Fruit fly (Drosophila melanogaster): Measurements from ENCODE around the gene Mipp1.
A peak's percentile ranks its signal among the peaks of the same experiment; 100 is the strongest.

The Mipp1 gene

DNA sequence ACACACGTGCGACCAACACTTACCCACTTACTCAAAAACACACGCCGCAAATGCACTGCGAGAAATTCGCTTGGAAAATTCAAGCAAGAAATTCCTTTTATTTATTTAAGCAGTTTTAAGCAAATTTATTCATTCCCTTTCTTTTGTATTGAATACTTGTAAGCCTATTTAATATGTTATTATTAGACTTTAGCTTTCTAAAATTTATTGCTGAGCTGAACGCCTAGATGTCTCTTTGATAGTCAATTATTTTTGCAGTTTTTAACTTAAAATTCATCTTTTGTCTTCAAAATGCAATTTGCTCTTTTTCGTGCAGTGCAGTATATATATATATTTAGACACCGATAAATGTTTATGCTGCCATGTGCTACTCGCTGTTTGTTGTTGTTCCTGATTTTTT is 39.2 kb downstream of the Mipp1 start (continued):
- TF ChIP-seq Dip3 (GFP tag; optimal IDR thresholded peaks at IDR 0.05) (peak; percentile 57), CG33213 (GFP tag; optimal IDR thresholded peaks at IDR 0.05) (peak; percentile 30), Ravus (GFP tag; IDR thresholded peaks at IDR 0.05) (peak; percentile 23), E2f2 (GFP tag; IDR thresholded peaks at IDR 0.05) (peak; percentile 47; the same call in 1 of the 2 replicates), CG3726 (GFP tag; IDR thresholded peaks at IDR 0.05) (no peak), cwo (GFP tag; optimal IDR thresholded peaks at IDR 0.05) (peak; percentile 85), Optix (GFP tag; IDR thresholded peaks at IDR 0.05) (no peak), az2 (GFP tag; optimal IDR thresholded peaks at IDR 0.05) (peak; percentile 81), dmrt11E (tag; optimal IDR thresholded peaks at IDR 0.05) (peak; percentile 70), C15 (GFP tag; IDR thresholded peaks at IDR 0.05) (0 out of 3 replicates have a peak, but pooled peaks have one; percentile 45), CG12942 (GFP tag; optimal IDR thresholded peaks at IDR 0.05) (peak; percentile 49), CG10543 (GFP tag; optimal IDR thresholded peaks at IDR 0.05) (peak; percentile 81), CG10431 (GFP tag; optimal IDR thresholded peaks at IDR 0.05) (peak; percentile 31), run (tag; optimal IDR thresholded peaks at IDR 0.05) (peak; percentile 61), eve (GFP tag; optimal IDR thresholded peaks at IDR 0.05) (peak in 1 of 2 experiments; percentile 90), jumu (GFP tag; optimal IDR thresholded peaks at IDR 0.05) (peak; percentile 67), sima (GFP tag; optimal IDR thresholded peaks at IDR 0.05) (no peak), zen2 (GFP tag; IDR thresholded peaks at IDR 0.05; ENCODE audit: partially characterized antibody) (no peak), sob (GFP tag; IDR thresholded peaks at IDR 0.05) (0 out of 2 replicates have a peak, but pooled peaks have one; percentile 16), Atf6 (GFP tag; IDR thresholded peaks at IDR 0.05) (peak; percentile 83), CG9437 (GFP tag; optimal IDR thresholded peaks at IDR 0.05) (peak; percentile 80), schlank (tag; optimal IDR thresholded peaks at IDR 0.05) (peak; percentile 38), CG11093 (GFP tag; IDR thresholded peaks at IDR 0.05) (peak; percentile 47; the same call in 1 of the 3 replicates), CG14965 (GFP tag; optimal IDR thresholded peaks at IDR 0.05; ENCODE audit: borderline replicate concordance) (peak; percentile 1), CG17829 (tag; optimal IDR thresholded peaks at IDR 0.05) (peak; percentile 85), CG34376 (GFP tag; optimal IDR thresholded peaks at IDR 0.05) (peak; percentile 26), Nf-YA (GFP tag; IDR thresholded peaks at IDR 0.05) (0 out of 2 replicates have a peak, but pooled peaks have one; percentile 51), BtbVII (GFP tag; optimal IDR thresholded peaks at IDR 0.05) (peak; percentile 79), Atf3 (GFP tag; optimal IDR thresholded peaks at IDR 0.05) (peak; percentile 58), kay (GFP tag; optimal IDR thresholded peaks at IDR 0.05) (peak; percentile 59), Poxn (GFP tag; IDR thresholded peaks at IDR 0.05) (0 out of 2 replicates have a peak, but pooled peaks have one; percentile 15), insv (GFP tag; optimal IDR thresholded peaks at IDR 0.05) (peak in 1 of 2 experiments; percentile 2), CG32532 (GFP tag; IDR thresholded peaks at IDR 0.05) (peak; percentile 55; the same call in 1 of the 2 replicates), eyg (GFP tag; optimal IDR thresholded peaks at IDR 0.05) (peak; percentile 33), ssp (GFP tag; IDR thresholded peaks at IDR 0.05) (peak; percentile 50), Gug (GFP tag; IDR thresholded peaks at IDR 0.05) (peak; percentile 47; the same call in 2 of the 4 replicates), ranshi (GFP tag; IDR thresholded peaks at IDR 0.05) (peak; percentile 70; the same call in 1 of the 2 replicates), phol (tag; optimal IDR thresholded peaks at IDR 0.05) (peak; percentile 92), otp (GFP tag; IDR thresholded peaks at IDR 0.05) (peak; percentile 49; the same call in 1 of the 3 replicates), shn (GFP tag; optimal IDR thresholded peaks at IDR 0.05) (peak; percentile 69), Elba2 (GFP tag; optimal IDR thresholded peaks at IDR 0.05) (no peak), hth (optimal IDR thresholded peaks at IDR 0.05) (no peak), Doc2 (GFP tag; IDR thresholded peaks at IDR 0.05) (0 out of 2 replicates have a peak, but pooled peaks have one; percentile 28), CG8388 (GFP tag; optimal IDR thresholded peaks at IDR 0.05) (peak; percentile 80), bbx (GFP tag; IDR thresholded peaks at IDR 0.05; ENCODE audit: partially characterized antibody) (no peak), CG4404 (GFP tag; IDR thresholded peaks at IDR 0.05) (peak; percentile 41; the same call in 1 of the 2 replicates), CG10565 (GFP tag; optimal IDR thresholded peaks at IDR 0.05) (peak; percentile 18), CG12744 (GFP tag; optimal IDR thresholded peaks at IDR 0.05) (peak; percentile 62), Hsf (GFP tag; optimal IDR thresholded peaks at IDR 0.05) (peak; percentile 83), CG8478 (optimal IDR thresholded peaks at IDR 0.05) (no peak), B-H2 (GFP tag; optimal IDR thresholded peaks at IDR 0.05) (peak; percentile 42)
